Worm (Caenorhabditis elegans) whole organism, L1 larva: ENCODE data around the gene set-25.

Experiments used
- ces-1 ChIP-seq: fragments of 150-350 bp; optimal IDR thresholded peaks from 2 replicates; lab custom pipeline; 2014; ENCODE audit warnings: missing biosample characterization, missing genetic modification reagents, missing genetic modification characterization
- elt-3 ChIP-seq, 6 experiments: fragments of 150-350 bp in 1 of 6; sonication (generic microtip); optimal IDR thresholded peaks; 2 replicates each; lab custom pipeline; 2017 to 2018; ENCODE audit warnings: missing biosample characterization in 6 of 6, missing genetic modification characterization in 6 of 6, inconsistent platforms in 1 of 6

DNA sequence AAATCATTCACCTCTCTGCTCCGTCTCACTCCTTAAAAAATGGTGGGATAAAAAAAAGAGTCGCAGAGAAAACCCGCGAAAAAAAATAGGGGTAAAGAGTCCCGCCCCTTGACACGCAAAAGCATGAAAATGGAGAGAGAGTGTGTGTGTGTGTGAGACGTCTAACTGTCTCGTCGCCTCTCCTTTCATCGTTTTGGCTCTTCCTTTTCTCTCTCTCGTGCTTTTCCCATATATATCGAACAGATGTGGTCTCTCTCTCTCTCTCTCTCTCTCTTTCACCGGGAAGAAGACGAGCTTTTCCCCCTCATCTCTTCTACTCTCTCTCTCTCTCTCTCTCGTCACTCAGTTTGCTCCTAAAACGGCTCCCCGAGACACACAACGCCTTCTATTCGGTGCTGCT lies 17.1 kb downstream of the set-25 start:
- TF ChIP-seq ces-1 (GFP tag; lab: Kevin White, UChicago) (no peak), elt-3 (tag; optimal IDR thresholded peaks at IDR 0.05; lab: Kevin White, UChicago) (no peak)
